Worm (Caenorhabditis elegans) whole organism, L1 larva: ENCODE results near the gene F49E12.10.
"Not testable (repeated sequence)": the region's sequence is repeated elsewhere in the genome, so short reads cannot be mapped to it uniquely, and the experiment has no call there.

Experiments
- C04F5.9 ChIP-seq: sonication (generic microtip); optimal IDR thresholded peaks from 2 replicates; lab custom pipeline; 2016; ENCODE audit warnings: missing genetic modification characterization, missing compliant biosample characterization
- F16B12.6 ChIP-seq: fragments of 150-350 bp; optimal IDR thresholded peaks from 2 replicates; lab custom pipeline; 2014; ENCODE audit warnings: missing biosample characterization, missing genetic modification characterization
- Y116A8C.19 ChIP-seq: sonication (generic microtip); optimal IDR thresholded peaks from 2 replicates; lab custom pipeline; 2016; ENCODE audit warnings: missing compliant biosample characterization, missing genetic modification characterization, borderline replicate concordance
- blmp-1 ChIP-seq: fragments of 150-350 bp; optimal IDR thresholded peaks from 2 replicates; lab custom pipeline; 2014; ENCODE audit warnings: missing biosample characterization, missing genetic modification characterization
- ceh-82 ChIP-seq, 3 experiments: fragments of 150-350 bp in 1 of 3; sonication (generic microtip) in 2 of 3; optimal IDR thresholded peaks; 2 replicates each; lab custom pipeline; 2014 to 2017; ENCODE audit warnings: missing biosample characterization in 3 of 3, missing genetic modification characterization in 3 of 3
- ceh-90 ChIP-seq: sonication (generic microtip); optimal IDR thresholded peaks from 2 replicates; lab custom pipeline; 2016; ENCODE audit warnings: missing genetic modification characterization, missing compliant biosample characterization
- ces-1 ChIP-seq: fragments of 150-350 bp; optimal IDR thresholded peaks from 2 replicates; lab custom pipeline; 2014; ENCODE audit warnings: missing biosample characterization, missing genetic modification reagents, missing genetic modification characterization
- dpl-1 ChIP-seq, 3 experiments: fragments of 150-350 bp in 2 of 3; sonication (generic microtip) in 1 of 3; optimal IDR thresholded peaks; 2 replicates each; lab custom pipeline; 2014 to 2017; ENCODE audit warnings: missing biosample characterization in 3 of 3, missing genetic modification characterization in 3 of 3, missing genetic modification reagents in 3 of 3
- dsc-1 ChIP-seq: sonication (generic microtip); optimal IDR thresholded peaks from 2 replicates; lab custom pipeline; 2016; ENCODE audit warnings: mild to moderate bottlenecking, missing genetic modification characterization, missing compliant biosample characterization
- efl-1 ChIP-seq, 4 experiments: fragments of 150-350 bp; optimal IDR thresholded peaks in 3 of 4; peaks in 1 of 4; 1 replicate in 1 of 4; 2 replicates in 3 of 4; lab custom pipeline; 2014; ENCODE audit warnings: missing biosample characterization in 2 of 4, missing genetic modification characterization in 2 of 4, missing genetic modification reagents in 2 of 4
- efl-3 ChIP-seq: fragments of 200-800 bp; sonication (Bioruptor generic); optimal IDR thresholded peaks from 2 replicates; lab custom pipeline; 2018; ENCODE audit warnings: mild to moderate bottlenecking, missing genetic modification characterization, missing compliant biosample characterization
- fkh-10 ChIP-seq: sonication (generic microtip); optimal IDR thresholded peaks from 2 replicates; lab custom pipeline; 2017; ENCODE audit warnings: missing biosample characterization, missing genetic modification reagents, missing genetic modification characterization
- hlh-17 ChIP-seq: fragments of 200-800 bp; sonication (Bioruptor generic); optimal IDR thresholded peaks from 2 replicates; lab custom pipeline; 2018; ENCODE audit warnings: missing genetic modification characterization, mild to moderate bottlenecking, missing compliant biosample characterization, moderate library complexity, borderline replicate concordance
- irx-1 ChIP-seq: sonication (generic microtip); optimal IDR thresholded peaks from 2 replicates; lab custom pipeline; 2016; ENCODE audit warnings: missing genetic modification characterization, missing compliant biosample characterization
- jun-1 ChIP-seq: fragments of 150-350 bp; optimal IDR thresholded peaks from 2 replicates; lab custom pipeline; 2014; ENCODE audit warnings: missing biosample characterization, missing genetic modification reagents, missing genetic modification characterization
- lin-13 ChIP-seq: fragments of 150-350 bp; optimal IDR thresholded peaks from 2 replicates; lab custom pipeline; 2014; ENCODE audit warnings: missing biosample characterization, missing genetic modification reagents, missing genetic modification characterization
- lin-14 ChIP-seq: fragments of 200-800 bp; sonication (Bioruptor generic); optimal IDR thresholded peaks from 2 replicates; lab custom pipeline; 2018; ENCODE audit warnings: mild to moderate bottlenecking, missing genetic modification characterization, moderate library complexity, missing compliant biosample characterization
- lin-35 ChIP-seq, 2 experiments: fragments of 150-350 bp; optimal IDR thresholded peaks; 2 replicates each; lab custom pipeline; 2014; ENCODE audit warnings: missing biosample characterization in 2 of 2, missing genetic modification characterization in 2 of 2, missing genetic modification reagents in 2 of 2
- lsy-2 ChIP-seq, 2 experiments: fragments of 150-350 bp; optimal IDR thresholded peaks; 2 replicates each; lab custom pipeline; 2014; ENCODE audit warnings: missing biosample characterization in 2 of 2, missing genetic modification characterization in 2 of 2
- mep-1 ChIP-seq: fragments of 150-350 bp; optimal IDR thresholded peaks from 2 replicates; lab custom pipeline; 2014; ENCODE audit warnings: missing biosample characterization, missing genetic modification characterization
- nhr-12 ChIP-seq: sonication (generic microtip); optimal IDR thresholded peaks from 2 replicates; lab custom pipeline; 2017; ENCODE audit warnings: missing biosample characterization, missing genetic modification characterization
- nhr-71 ChIP-seq: sonication (generic microtip); optimal IDR thresholded peaks from 2 replicates; lab custom pipeline; 2016; ENCODE audit warnings: mild to moderate bottlenecking, missing genetic modification characterization, moderate library complexity, missing compliant biosample characterization
- nhr-85 ChIP-seq: sonication (generic microtip); peaks from one replicate; lab custom pipeline; 2016; ENCODE audit warnings: missing genetic modification characterization, inconsistent platforms, missing compliant biosample characterization
- pag-3 ChIP-seq: sonication (generic microtip); optimal IDR thresholded peaks from 2 replicates; lab custom pipeline; 2017; ENCODE audit warnings: missing genetic modification characterization, mild to moderate bottlenecking, missing compliant biosample characterization, antibody characterized with exemption, borderline replicate concordance; ENCODE audit not compliant: insufficient read depth
- snpc-4 ChIP-seq: fragments of 150-350 bp; optimal IDR thresholded peaks from 2 replicates; lab custom pipeline; 2014; ENCODE audit warnings: missing biosample characterization, missing genetic modification characterization
- snu-23 ChIP-seq: sonication (generic microtip); optimal IDR thresholded peaks from 2 replicates; lab custom pipeline; 2016; ENCODE audit warnings: missing genetic modification characterization, missing compliant biosample characterization
- sptf-1 ChIP-seq: fragments of 150-350 bp; optimal IDR thresholded peaks from 2 replicates; lab custom pipeline; 2014; ENCODE audit warnings: missing biosample characterization, missing genetic modification characterization
- tbx-2 ChIP-seq: sonication (generic microtip); optimal IDR thresholded peaks from 2 replicates; lab custom pipeline; 2016; ENCODE audit warnings: missing genetic modification characterization, missing compliant biosample characterization
- tlp-1 ChIP-seq: fragments of 150-350 bp; optimal IDR thresholded peaks from 2 replicates; lab custom pipeline; 2014; ENCODE audit warnings: missing biosample characterization, missing genetic modification characterization
- unc-130 ChIP-seq: fragments of 150-350 bp; optimal IDR thresholded peaks from 2 replicates; lab custom pipeline; 2017; ENCODE audit warnings: missing biosample characterization, missing genetic modification characterization, inconsistent platforms
- unc-30 ChIP-seq: sonication (generic microtip); optimal IDR thresholded peaks from 2 replicates; lab custom pipeline; 2017; ENCODE audit warnings: missing biosample characterization, missing genetic modification characterization
- unc-86 ChIP-seq: sonication (generic microtip); optimal IDR thresholded peaks from 2 replicates; lab custom pipeline; 2016; ENCODE audit warnings: missing genetic modification characterization, missing compliant biosample characterization
- vab-15 ChIP-seq: sonication (generic microtip); optimal IDR thresholded peaks from 2 replicates; lab custom pipeline; 2017; ENCODE audit warnings: missing genotype, mild to moderate bottlenecking, missing genetic modification characterization, missing compliant biosample characterization
- xbp-1 ChIP-seq: sonication (generic microtip); optimal IDR thresholded peaks from 2 replicates; lab custom pipeline; 2016; ENCODE audit warnings: missing genetic modification characterization, missing compliant biosample characterization
- zip-4 ChIP-seq: fragments of 200-800 bp; sonication (Bioruptor generic); optimal IDR thresholded peaks from 2 replicates; lab custom pipeline; 2018; ENCODE audit warnings: mild to moderate bottlenecking, missing genetic modification characterization, moderate library complexity, missing compliant biosample characterization

Gene F49E12.10

DNA sequence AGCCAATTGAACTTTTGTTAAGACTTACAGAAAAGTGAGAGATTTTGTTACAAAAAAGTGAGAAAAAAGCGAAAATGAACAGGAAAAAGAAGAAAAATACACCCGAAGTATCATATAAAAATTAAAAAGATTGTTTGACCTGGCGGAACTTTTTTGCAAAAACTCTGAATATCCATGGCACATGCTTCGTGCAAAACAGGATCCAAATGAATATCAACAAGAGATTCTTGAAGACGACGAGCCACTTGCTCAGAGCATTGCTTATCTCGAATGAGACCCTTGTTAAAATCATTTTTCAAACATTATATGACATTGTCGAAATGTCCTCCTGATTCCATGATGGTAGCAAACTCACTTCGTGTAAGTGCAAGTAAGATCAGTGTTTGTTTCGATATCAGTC, 28.9 kb downstream of the F49E12.10 start, which contains the start of gene F14E5.8:
Gene F14E5.8, plus strand, starts transcription at position 301 of the 400 bp plus-strand sequence.
- TF ChIP-seq lin-14 (GFP tag; lab: Kevin White, UChicago); unc-130; sptf-1 (tag; lab: Kevin White, UChicago): not testable (repeated sequence)

DNA sequence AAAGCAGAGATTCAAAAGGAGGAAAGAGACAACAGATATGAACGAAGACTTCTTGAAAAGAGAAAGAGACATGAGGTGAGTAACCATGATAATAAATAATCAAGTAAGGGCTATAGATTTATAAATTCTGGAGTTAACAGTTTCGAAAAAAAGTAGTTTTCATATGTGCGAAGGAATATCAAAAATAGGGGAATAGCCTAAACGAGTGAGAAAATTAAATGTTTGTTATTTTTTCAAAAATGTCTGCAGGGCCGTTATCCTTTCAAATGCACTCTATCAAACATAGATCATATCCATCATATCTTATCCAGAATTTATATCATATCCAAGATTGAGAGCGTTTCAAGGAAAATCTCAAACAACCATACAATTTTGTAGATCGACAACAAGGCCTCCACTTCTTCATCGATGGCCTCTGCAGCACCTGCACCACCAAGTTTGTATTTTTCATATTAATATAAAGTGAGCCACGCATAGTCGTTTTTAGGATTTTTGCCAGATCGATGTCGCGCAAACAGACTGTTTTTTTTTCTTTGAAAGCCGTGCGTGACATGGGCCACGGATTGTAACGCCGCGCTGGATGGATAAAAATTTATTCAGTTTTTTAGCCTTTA, 30.0 kb downstream of the F49E12.10 start:
- no peak for TF ChIP-seq tbx-2 (tag; lab: Kevin White, UChicago)
- TF ChIP-seq snpc-4 (tag; lab: Kevin White, UChicago): no peak
- TF ChIP-seq lsy-2 (tag; optimal IDR thresholded peaks at IDR 0.05; lab: Kevin White, UChicago): peak in 1 of 2 experiments; percentile 48
- no peak for TF ChIP-seq jun-1
- peak; percentile 90 for TF ChIP-seq tlp-1
- TF ChIP-seq, all 84 proteins: peak for 2

DNA sequence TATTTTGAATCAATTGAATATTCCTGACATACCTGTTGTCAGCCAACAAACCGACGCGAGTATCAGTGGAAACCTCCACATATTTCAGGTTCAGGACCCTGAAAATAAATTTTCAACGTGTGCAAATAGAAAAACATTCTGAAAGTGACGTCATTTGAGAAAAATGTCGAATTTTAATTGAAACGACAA, 37.8 kb downstream of the F49E12.10 start, which contains the start of gene F14E5.2:
Gene F14E5.2, minus strand, starts transcription at position 101 of the 189 bp plus-strand sequence.
- TF ChIP-seq ces-1 (GFP tag; lab: Kevin White, UChicago): no peak
- TF ChIP-seq fkh-10 (GFP tag; lab: Kevin White, UChicago): no peak
- TF ChIP-seq snpc-4 (tag; lab: Kevin White, UChicago): no peak
- TF ChIP-seq efl-1 (optimal IDR thresholded peaks at IDR 0.05; lab: Kevin White, UChicago): no peak
- TF ChIP-seq efl-1 (GFP tag; optimal IDR thresholded peaks at IDR 0.05 in 1 of 2; lab: Kevin White, UChicago): no peak
- no peak for TF ChIP-seq irx-1
- TF ChIP-seq dsc-1 (tag; lab: Kevin White, UChicago): no peak
- no peak for TF ChIP-seq nhr-71 (tag; lab: Kevin White, UChicago)
- no peak for TF ChIP-seq pag-3
- no peak for TF ChIP-seq lsy-2 (tag; optimal IDR thresholded peaks at IDR 0.05; lab: Kevin White, UChicago)
- TF ChIP-seq efl-3: no peak

DNA sequence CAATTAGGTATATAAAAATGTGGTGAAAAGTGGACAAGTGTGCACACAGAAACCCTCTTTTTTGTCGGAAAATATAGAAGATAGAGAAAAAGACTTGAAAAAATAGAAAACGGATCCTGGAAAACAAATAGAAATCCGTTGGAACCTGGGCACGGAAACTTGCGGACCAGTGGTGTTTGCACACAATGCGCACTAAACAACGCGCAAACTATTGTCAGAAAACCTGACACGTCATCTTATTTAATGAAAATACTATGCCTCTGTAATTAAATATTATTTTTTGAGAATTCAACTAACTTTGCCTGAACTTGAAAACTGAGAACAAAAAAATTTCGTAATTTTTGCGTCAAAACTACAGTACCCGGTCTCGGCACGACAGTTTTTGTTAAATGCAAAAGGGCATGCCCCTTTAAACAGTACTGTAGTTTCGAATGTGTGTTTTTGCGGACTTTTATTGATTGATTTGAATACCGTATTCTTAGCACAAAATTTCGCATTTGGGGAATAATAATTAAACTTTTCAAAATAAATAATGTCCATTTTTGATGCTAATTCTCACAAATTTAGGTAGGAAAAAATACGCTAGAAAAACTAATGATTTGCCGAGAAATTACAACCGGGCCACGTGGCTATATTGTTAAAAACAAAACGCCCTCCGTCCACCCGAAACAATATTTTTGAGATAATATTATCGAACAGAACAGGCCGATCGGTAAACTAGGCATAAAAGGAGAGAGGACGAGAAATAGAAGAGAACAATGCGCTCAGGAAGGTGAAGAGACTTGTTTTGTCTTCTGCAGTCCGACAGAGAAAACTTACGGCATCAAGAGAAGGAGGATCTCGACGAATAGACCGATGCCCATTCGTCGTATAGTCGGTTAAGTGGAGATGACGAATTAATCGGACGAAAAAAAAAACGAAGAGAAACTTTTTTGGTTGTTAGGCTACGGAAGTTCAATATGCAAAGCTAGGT, 38.4 kb downstream of the F49E12.10 start:
- TF ChIP-seq ceh-90 (no peak), xbp-1 (peak; percentile 38), C04F5.9 (tag; lab: Kevin White, UChicago) (no peak), zip-4 (GFP tag; lab: Kevin White, UChicago) (no peak), blmp-1 (peak; percentile 79), ceh-82 (tag; optimal IDR thresholded peaks at IDR 0.05; lab: Kevin White, UChicago) (no peak), nhr-12 (tag; lab: Kevin White, UChicago) (no peak), lsy-2 (tag; optimal IDR thresholded peaks at IDR 0.05; lab: Kevin White, UChicago) (peak in 1 of 2 experiments; percentile 41), Y116A8C.19 (tag; lab: Kevin White, UChicago) (no peak), lin-14 (GFP tag; lab: Kevin White, UChicago) (peak; percentile 47), dpl-1 (GFP tag; optimal IDR thresholded peaks at IDR 0.05; lab: Kevin White, UChicago) (peak in 2 of 3 experiments; percentile 20 to 42), hlh-17 (GFP tag; lab: Kevin White, UChicago) (no peak), nhr-85 (peak; percentile 59), lin-35 (GFP tag; optimal IDR thresholded peaks at IDR 0.05; lab: Kevin White, UChicago) (peak; percentile 23 to 35), vab-15 (no peak), unc-86 (tag; lab: Kevin White, UChicago) (no peak), lin-13 (GFP tag; lab: Kevin White, UChicago) (no peak), F16B12.6 (tag; lab: Kevin White, UChicago) (peak; percentile 84), efl-1 (optimal IDR thresholded peaks at IDR 0.05; lab: Kevin White, UChicago) (peak; percentile 12 to 40), efl-1 (GFP tag; optimal IDR thresholded peaks at IDR 0.05 in 1 of 2; lab: Kevin White, UChicago) (peak in 1 of 2 experiments; percentile 26), mep-1 (tag; lab: Kevin White, UChicago) (peak; percentile 68), snu-23 (GFP tag; lab: Kevin White, UChicago) (peak; percentile 36), unc-30 (tag; lab: Kevin White, UChicago) (no peak), nhr-71 (tag; lab: Kevin White, UChicago) (no peak)
- TF ChIP-seq, all 84 proteins: peak for 11
